Fruit fly (Drosophila melanogaster) whole organism, prepupa: ENCODE results near the gene dgt2.

Experiments used
- Blimp-1 ChIP-seq: fragments of 200-800 bp; sonication (Bioruptor generic); optimal IDR thresholded peaks from 3 replicates; lab custom pipeline; 2017; ENCODE audit warnings: missing biosample characterization, missing genetic modification characterization, mild to moderate bottlenecking, moderate library complexity, missing genetic modification reagents
- CG10631 ChIP-seq: fragments of 200-800 bp; sonication (Bioruptor generic); optimal IDR thresholded peaks from 2 replicates; lab custom pipeline; 2016; ENCODE audit warnings: missing biosample characterization, missing genetic modification characterization
- CG10669 ChIP-seq: fragments of 200-800 bp; sonication (Bioruptor generic); optimal IDR thresholded peaks from 3 replicates; lab custom pipeline; 2018; ENCODE audit warnings: missing biosample characterization, mild to moderate bottlenecking, missing genetic modification characterization, moderate library complexity
- CG11294 ChIP-seq: fragments of 200-800 bp; sonication (Bioruptor generic); IDR thresholded peaks from 2 replicates; pipeline ENCODE4 v1.3.6; 2022; ENCODE audit warnings: missing biosample characterization, missing genetic modification characterization
- CG11762 ChIP-seq: fragments of 200-800 bp; sonication (Bioruptor generic); optimal IDR thresholded peaks from 3 replicates; lab custom pipeline; 2016; ENCODE audit warnings: missing biosample characterization, missing genetic modification characterization; ENCODE audit not compliant: insufficient read depth
- CG11902 ChIP-seq: fragments of 200-800 bp; sonication (Bioruptor generic); optimal IDR thresholded peaks from 3 replicates; lab custom pipeline; 2016; ENCODE audit warnings: missing biosample characterization, missing genetic modification characterization
- CG1621 ChIP-seq: fragments of 200-800 bp; sonication (Bioruptor generic); optimal IDR thresholded peaks from 3 replicates; lab custom pipeline; 2018; ENCODE audit warnings: missing biosample characterization, mild to moderate bottlenecking, missing genetic modification characterization
- CG16779 ChIP-seq: fragments of 200-800 bp; sonication (Bioruptor generic); optimal IDR thresholded peaks from 3 replicates; lab custom pipeline; 2017; ENCODE audit warnings: missing biosample characterization, mild to moderate bottlenecking, missing genetic modification characterization
- CG3032 ChIP-seq: fragments of 200-800 bp; optimal IDR thresholded peaks from 2 replicates; lab custom pipeline; 2019; ENCODE audit warnings: missing biosample characterization, mild to moderate bottlenecking, missing genetic modification characterization, moderate library complexity
- CG31627 ChIP-seq: fragments of 200-800 bp; sonication (Bioruptor generic); optimal IDR thresholded peaks from 3 replicates; lab custom pipeline; 2016; ENCODE audit warnings: missing biosample characterization, missing genetic modification characterization
- CG34406 ChIP-seq: fragments of 200-800 bp; sonication (Bioruptor generic); optimal IDR thresholded peaks from 3 replicates; lab custom pipeline; 2016; ENCODE audit warnings: missing biosample characterization, missing genetic modification characterization
- CG3919 ChIP-seq: fragments of 200-800 bp; sonication (Bioruptor generic); optimal IDR thresholded peaks from 3 replicates; lab custom pipeline; 2016; ENCODE audit warnings: missing biosample characterization, missing genetic modification characterization
- CG4318 ChIP-seq: fragments of 200-800 bp; sonication (Bioruptor generic); optimal IDR thresholded peaks from 3 replicates; lab custom pipeline; 2017; ENCODE audit warnings: missing biosample characterization, mild to moderate bottlenecking, missing genetic modification characterization
- CG6163 ChIP-seq: fragments of 200-800 bp; sonication (Bioruptor generic); IDR thresholded peaks from 3 replicates; pipeline ENCODE4 v1.3.6; 2022; ENCODE audit warnings: missing biosample characterization, missing genetic modification characterization
- CG6276 ChIP-seq: fragments of 200-800 bp; sonication (Bioruptor generic); optimal IDR thresholded peaks from 2 replicates; lab custom pipeline; 2017; ENCODE audit warnings: missing biosample characterization, mild to moderate bottlenecking, missing genetic modification characterization
- CG6792 ChIP-seq: fragments of 200-800 bp; sonication (Bioruptor generic); optimal IDR thresholded peaks from 3 replicates; lab custom pipeline; 2016; ENCODE audit warnings: missing biosample characterization, missing genetic modification characterization
- CG6854 ChIP-seq: fragments of 200-800 bp; sonication (Bioruptor generic); optimal IDR thresholded peaks from 2 replicates; lab custom pipeline; 2017; ENCODE audit warnings: missing biosample characterization, mild to moderate bottlenecking, missing genetic modification characterization
- CG7368 ChIP-seq: fragments of 200-800 bp; sonication (Bioruptor generic); optimal IDR thresholded peaks from 3 replicates; lab custom pipeline; 2016; ENCODE audit warnings: missing biosample characterization, missing genetic modification characterization
- CG8319 ChIP-seq: fragments of 200-800 bp; sonication (Bioruptor generic); optimal IDR thresholded peaks from 3 replicates; lab custom pipeline; 2016; ENCODE audit warnings: missing biosample characterization, missing genetic modification characterization
- CG8632 ChIP-seq: fragments of 200-800 bp; sonication (Bioruptor generic); optimal IDR thresholded peaks from 3 replicates; lab custom pipeline; 2016; ENCODE audit warnings: missing biosample characterization, missing genetic modification characterization
- CG9139 ChIP-seq: fragments of 200-800 bp; sonication (Bioruptor generic); optimal IDR thresholded peaks from 3 replicates; lab custom pipeline; 2017; ENCODE audit warnings: missing biosample characterization, mild to moderate bottlenecking, missing genetic modification characterization
- Eip75B ChIP-seq: fragments of 200-800 bp; sonication (Bioruptor generic); optimal IDR thresholded peaks from 3 replicates; lab custom pipeline; 2016; ENCODE audit warnings: missing biosample characterization, missing genetic modification characterization
- Eip93F ChIP-seq: fragments of 200-800 bp; sonication (Bioruptor generic); optimal IDR thresholded peaks from 2 replicates; lab custom pipeline; 2016; ENCODE audit warnings: missing biosample characterization, mild to moderate bottlenecking, missing genetic modification characterization
- Ets21C ChIP-seq: fragments of 200-800 bp; sonication (Bioruptor generic); optimal IDR thresholded peaks from 3 replicates; lab custom pipeline; 2016; ENCODE audit warnings: missing biosample characterization, missing genetic modification characterization
- Ets96B ChIP-seq: fragments of 200-800 bp; optimal IDR thresholded peaks from 2 replicates; lab custom pipeline; 2019; ENCODE audit warnings: missing biosample characterization, mild to moderate bottlenecking, missing genetic modification characterization, moderate library complexity
- Gug ChIP-seq: fragments of 200-800 bp; sonication (Bioruptor generic); IDR thresholded peaks from 2 replicates; pipeline ENCODE4 v1.3.6; 2022; ENCODE audit warnings: missing biosample characterization, missing genetic modification characterization
- Hr39 ChIP-seq: fragments of 200-800 bp; sonication (Bioruptor generic); optimal IDR thresholded peaks from 2 replicates; lab custom pipeline; 2016; ENCODE audit warnings: missing biosample characterization, missing genetic modification characterization
- Hr4 ChIP-seq: fragments of 200-800 bp; sonication (Bioruptor generic); optimal IDR thresholded peaks from 3 replicates; lab custom pipeline; 2016; ENCODE audit warnings: missing biosample characterization, missing genetic modification characterization
- Lpt ChIP-seq: fragments of 200-800 bp; sonication (Bioruptor generic); optimal IDR thresholded peaks from 3 replicates; lab custom pipeline; 2016; ENCODE audit warnings: missing biosample characterization, missing genetic modification characterization
- OdsH ChIP-seq: fragments of 200-800 bp; sonication (Bioruptor generic); optimal IDR thresholded peaks from 3 replicates; lab custom pipeline; 2016; ENCODE audit warnings: missing biosample characterization, missing genetic modification characterization
- Smox ChIP-seq: fragments of 200-800 bp; sonication (Bioruptor generic); optimal IDR thresholded peaks from 3 replicates; lab custom pipeline; 2016; ENCODE audit warnings: missing biosample characterization, missing genetic modification characterization
- Sox102F ChIP-seq: fragments of 200-800 bp; sonication (Bioruptor generic); optimal IDR thresholded peaks from 2 replicates; lab custom pipeline; 2016; ENCODE audit warnings: missing biosample characterization, mild to moderate bottlenecking, missing genetic modification characterization
- Sox14 ChIP-seq: fragments of 200-800 bp; sonication (Bioruptor generic); optimal IDR thresholded peaks from 3 replicates; lab custom pipeline; 2016; ENCODE audit warnings: missing biosample characterization, missing genetic modification characterization
- achi ChIP-seq: fragments of 200-800 bp; sonication (Bioruptor generic); optimal IDR thresholded peaks from 3 replicates; lab custom pipeline; 2016; ENCODE audit warnings: missing biosample characterization, missing genetic modification characterization
- acj6 ChIP-seq: fragments of 200-800 bp; sonication (Bioruptor generic); optimal IDR thresholded peaks from 3 replicates; lab custom pipeline; 2016; ENCODE audit warnings: missing biosample characterization, missing genetic modification characterization
- dac ChIP-seq: fragments of 200-800 bp; sonication (Bioruptor generic); optimal IDR thresholded peaks from 2 replicates; lab custom pipeline; 2017; ENCODE audit warnings: missing biosample characterization, mild to moderate bottlenecking, missing genetic modification characterization
- eg ChIP-seq: fragments of 200-800 bp; sonication (Bioruptor generic); IDR thresholded peaks from 3 replicates; pipeline ENCODE4 v1.3.6; 2022; ENCODE audit warnings: missing biosample characterization, missing genetic modification characterization
- esn ChIP-seq: fragments of 200-800 bp; sonication (Bioruptor generic); optimal IDR thresholded peaks from 2 replicates; lab custom pipeline; 2016; ENCODE audit warnings: missing biosample characterization, mild to moderate bottlenecking, missing genetic modification characterization, moderate library complexity
- fd85E ChIP-seq: fragments of 200-800 bp; sonication (Bioruptor generic); optimal IDR thresholded peaks from 3 replicates; lab custom pipeline; 2016; ENCODE audit warnings: missing biosample characterization, missing genetic modification characterization
- lz ChIP-seq: fragments of 200-800 bp; sonication (Bioruptor generic); optimal IDR thresholded peaks from 3 replicates; lab custom pipeline; 2016; ENCODE audit warnings: missing biosample characterization, missing genetic modification characterization
- net ChIP-seq: fragments of 200-800 bp; sonication (Bioruptor generic); optimal IDR thresholded peaks from 3 replicates; lab custom pipeline; 2016; ENCODE audit warnings: missing biosample characterization, missing genetic modification characterization
- pdm3 ChIP-seq: fragments of 200-800 bp; sonication (Bioruptor generic); optimal IDR thresholded peaks from 3 replicates; lab custom pipeline; 2016; ENCODE audit warnings: missing biosample characterization, missing genetic modification characterization
- salr ChIP-seq, 2 experiments: fragments of 200-800 bp; sonication (Bioruptor generic); optimal IDR thresholded peaks; 3 replicates each; lab custom pipeline; 2016 to 2018; ENCODE audit warnings: missing biosample characterization in 2 of 2, missing genetic modification characterization in 2 of 2, mild to moderate bottlenecking in 1 of 2
- svp ChIP-seq: fragments of 200-800 bp; sonication (Bioruptor generic); peaks from one replicate; lab custom pipeline; 2016; ENCODE audit warnings: missing biosample characterization, missing genetic modification characterization
- topi ChIP-seq: fragments of 200-800 bp; sonication (Bioruptor generic); optimal IDR thresholded peaks from 3 replicates; lab custom pipeline; 2016; ENCODE audit warnings: missing biosample characterization, missing genetic modification characterization
- vri ChIP-seq: fragments of 200-800 bp; sonication (Bioruptor generic); optimal IDR thresholded peaks from 3 replicates; lab custom pipeline; 2016; ENCODE audit warnings: missing biosample characterization, mild to moderate bottlenecking, missing genetic modification characterization

dgt2 gene

DNA sequence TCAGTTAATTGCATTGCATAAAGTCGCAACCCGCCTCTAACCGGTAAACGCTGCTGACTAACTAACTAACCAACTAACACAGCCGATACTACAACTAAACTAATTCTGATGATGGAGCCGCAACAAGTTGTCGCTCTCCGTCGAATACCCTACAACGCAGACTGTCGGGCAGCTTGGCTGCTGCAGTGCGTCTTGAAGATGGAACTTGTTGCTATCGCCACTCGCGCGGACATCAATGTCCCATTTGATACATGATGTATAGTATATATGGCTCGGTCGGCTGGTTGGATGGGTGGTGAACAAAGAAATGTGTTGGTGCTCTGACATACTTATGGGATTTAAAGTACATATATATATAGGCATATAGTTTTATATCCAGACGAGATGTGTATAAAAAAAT lies 35.8 kb downstream of the dgt2 start (continued):
- TF ChIP-seq Ets21C (no peak), salr (GFP tag; optimal IDR thresholded peaks at IDR 0.05; lab: Kevin White, UChicago) (peak in 1 of 2 experiments; percentile 35), CG7368 (GFP tag; lab: Kevin White, UChicago) (no peak), Ets96B (peak; percentile 21), Hr39 (GFP tag; lab: Kevin White, UChicago) (no peak), CG9139 (GFP tag; lab: Kevin White, UChicago) (no peak), Eip93F (GFP tag; lab: Kevin White, UChicago) (no peak), CG1621 (peak; percentile 40), fd85E (GFP tag; lab: Kevin White, UChicago) (no peak), Sox14 (GFP tag; lab: Kevin White, UChicago) (peak; percentile 61), CG34406 (no peak), acj6 (no peak), net (peak; percentile 49), CG4318 (no peak), CG6276 (GFP tag; lab: Kevin White, UChicago) (peak; percentile 55), CG16779 (tag; lab: Kevin White, UChicago) (no peak), Sox102F (GFP tag; lab: Kevin White, UChicago) (peak; percentile 4)

DNA sequence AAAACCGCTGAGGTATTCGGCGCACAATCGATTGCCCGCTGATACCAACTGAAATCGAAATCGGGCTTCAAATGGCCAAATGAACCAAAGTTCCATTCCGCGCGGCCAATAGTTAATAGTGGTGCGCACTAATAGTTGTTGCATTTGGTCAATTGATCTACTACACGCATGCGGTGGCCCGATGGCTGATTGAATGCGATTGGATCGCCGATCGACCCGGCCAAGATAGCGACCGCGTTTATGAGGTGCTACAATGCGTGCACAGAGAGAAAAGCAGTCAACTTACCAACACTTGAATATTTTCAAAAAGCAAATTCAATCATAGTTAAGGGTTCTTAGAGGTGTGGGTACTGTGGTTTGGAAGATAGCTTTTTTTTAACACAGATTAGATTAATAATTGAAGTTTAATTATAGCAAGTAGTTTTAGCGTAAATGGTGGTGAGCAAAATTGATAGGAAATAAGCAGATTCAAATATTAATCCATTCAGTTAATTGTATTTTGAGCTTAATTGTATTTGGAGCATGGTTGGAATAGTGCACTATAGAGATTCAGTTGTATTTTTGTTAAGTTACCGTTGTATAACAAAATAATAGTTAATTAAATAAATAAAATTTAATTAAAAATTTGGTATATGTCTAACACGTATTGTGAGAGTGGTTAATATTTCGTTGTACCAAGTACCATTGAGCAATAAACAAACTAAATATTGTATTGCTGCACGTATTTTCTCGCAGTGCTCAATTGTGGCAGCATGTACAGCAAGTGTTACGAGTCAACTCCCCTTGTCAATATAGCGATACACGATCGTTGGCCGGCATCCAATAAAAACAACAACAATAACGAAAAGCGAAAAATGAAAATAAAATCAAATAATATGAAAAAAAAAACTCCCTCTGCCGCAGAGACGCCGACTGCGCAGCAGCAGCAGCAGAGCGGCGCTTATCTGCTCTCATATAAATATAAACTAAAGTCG lies 37.0 kb downstream of the dgt2 start:
- TF ChIP-seq Gug (GFP tag; lab: Robert Waterston, UW) (peak; percentile 56), Eip93F (GFP tag; lab: Kevin White, UChicago) (peak; percentile 29), topi (GFP tag; lab: Kevin White, UChicago) (peak; percentile 75), CG11294 (peak; percentile 43), CG34406 (peak; percentile 84), Eip75B (GFP tag; lab: Kevin White, UChicago) (peak; percentile 1), Hr39 (GFP tag; lab: Kevin White, UChicago) (peak; percentile 81), Lpt (no peak), vri (peak; percentile 68), Ets96B (peak; percentile 77), eg (peak; percentile 91), CG10669 (peak; percentile 70), Smox (GFP tag; lab: Kevin White, UChicago) (peak; percentile 65), CG10631 (peak; percentile 82), lz (GFP tag; lab: Kevin White, UChicago) (peak; percentile 75), svp (peak; percentile 87), fd85E (GFP tag; lab: Kevin White, UChicago) (no peak), CG7368 (GFP tag; lab: Kevin White, UChicago) (no peak), achi (peak; percentile 75), CG6792 (GFP tag; lab: Kevin White, UChicago) (peak; percentile 68), OdsH (GFP tag; lab: Kevin White, UChicago) (peak; percentile 72), CG1621 (peak; percentile 46), acj6 (peak; percentile 79), Hr4 (GFP tag; lab: Kevin White, UChicago) (peak; percentile 50), CG11902 (GFP tag; lab: Kevin White, UChicago) (peak; percentile 65), CG6163 (GFP tag; lab: Robert Waterston, UW) (peak; percentile 79; the same call in 2 of the 3 replicates), pdm3 (GFP tag; lab: Kevin White, UChicago) (peak; percentile 71), CG16779 (tag; lab: Kevin White, UChicago) (peak; percentile 67), CG8632 (GFP tag; lab: Kevin White, UChicago) (peak; percentile 80), CG8319 (GFP tag; lab: Kevin White, UChicago) (peak; percentile 50), Sox102F (GFP tag; lab: Kevin White, UChicago) (peak; percentile 43), CG11762 (GFP tag; lab: Kevin White, UChicago) (peak; percentile 53), esn (GFP tag; lab: Kevin White, UChicago) (peak; percentile 84), CG31627 (GFP tag; lab: Kevin White, UChicago) (peak; percentile 74), CG3919 (GFP tag; lab: Kevin White, UChicago) (peak; percentile 80), Ets21C (peak; percentile 62), CG3032 (tag; lab: Kevin White, UChicago) (peak; percentile 78), Sox14 (GFP tag; lab: Kevin White, UChicago) (peak; percentile 68), dac (no peak), Blimp-1 (GFP tag; lab: Kevin White, UChicago) (peak; percentile 58), CG6854 (GFP tag; lab: Kevin White, UChicago) (peak; percentile 65)
